Worm (Caenorhabditis elegans): ENCODE data around the gene lys-2.

ce11 chrV:10239861-10240260 is 41.4 kb downstream of the lys-2 start, which contains the start of gene fipr-8:
- TF ChIP-seq F49E8.2 (tag; optimal IDR thresholded peaks at IDR 0.05; ENCODE audit: insufficient read depth) (no peak), F57C9.4 (tag; optimal IDR thresholded peaks at IDR 0.05) (no peak), atf-7 (tag; optimal IDR thresholded peaks at IDR 0.05) (no peak)

Measured in whole organism, young adult.